Fruit fly (Drosophila melanogaster): ENCODE measurements around the gene CG44422.

DNA sequence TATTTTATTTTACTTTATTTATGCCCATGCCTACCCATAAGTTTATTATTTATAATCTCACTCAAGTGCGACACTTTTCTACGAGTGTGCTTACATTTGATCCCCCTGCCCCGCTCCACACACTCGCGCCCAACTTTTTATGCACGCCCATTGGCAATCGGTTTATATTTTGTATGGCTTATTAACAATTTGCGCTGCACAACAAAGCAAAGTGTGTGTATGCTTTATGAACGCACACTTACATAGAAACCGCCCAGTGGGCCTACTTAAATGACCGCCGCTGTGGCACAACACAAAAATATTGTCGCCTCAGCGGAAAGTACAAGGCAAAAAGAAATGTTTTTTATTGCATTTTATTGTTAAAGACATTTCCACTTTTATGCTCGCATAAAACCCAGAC, 19.0 kb downstream of the CG44422 start:
- TF ChIP-seq pan (optimal IDR thresholded peaks at IDR 0.05), result no peak
- TF ChIP-seq sv (GFP tag; optimal IDR thresholded peaks at IDR 0.05), result no peak

Measured in whole organism, wandering third instar larva.